Worm (Caenorhabditis elegans) whole organism, L3 larva: Measurements from ENCODE around the gene srx-23.

Experiments used
- R02D3.7 ChIP-seq: fragments of 150-350 bp; optimal IDR thresholded peaks from 2 replicates; lab custom pipeline; 2014; ENCODE audit warnings: missing biosample characterization, missing genetic modification characterization
- ZK546.5 ChIP-seq: sonication (generic microtip); optimal IDR thresholded peaks from 2 replicates; lab custom pipeline; 2017; ENCODE audit warnings: missing biosample characterization, missing genetic modification characterization
- aly-2 ChIP-seq: fragments of 150-350 bp; optimal IDR thresholded peaks from 2 replicates; lab custom pipeline; 2014; ENCODE audit warnings: missing biosample characterization, missing genetic modification characterization
- ceh-16 ChIP-seq: sonication (generic microtip); optimal IDR thresholded peaks from 2 replicates; lab custom pipeline; 2017; ENCODE audit warnings: missing biosample characterization, missing genetic modification characterization
- ceh-28 ChIP-seq: fragments of 150-350 bp; optimal IDR thresholded peaks from 2 replicates; lab custom pipeline; 2014; ENCODE audit warnings: missing biosample characterization, missing genetic modification reagents, missing genetic modification characterization
- ceh-82 ChIP-seq: fragments of 150-350 bp; optimal IDR thresholded peaks from 2 replicates; lab custom pipeline; 2014; ENCODE audit warnings: missing biosample characterization, missing genetic modification characterization
- ceh-9 ChIP-seq: sonication (generic microtip); optimal IDR thresholded peaks from 2 replicates; lab custom pipeline; 2018; ENCODE audit warnings: missing biosample characterization, missing genetic modification characterization
- daf-12 ChIP-seq: fragments of 150-350 bp; optimal IDR thresholded peaks from 2 replicates; lab custom pipeline; 2014; ENCODE audit warnings: missing biosample characterization, missing genetic modification reagents, missing genetic modification characterization
- egl-27 ChIP-seq: sonication (generic microtip); optimal IDR thresholded peaks from 4 replicates; lab custom pipeline; 2017; ENCODE audit warnings: missing biosample characterization, missing genetic modification reagents, missing genetic modification characterization
- elt-1 ChIP-seq: fragments of 150-350 bp; optimal IDR thresholded peaks from 2 replicates; lab custom pipeline; 2014; ENCODE audit warnings: missing biosample characterization, missing genetic modification characterization
- elt-2 ChIP-seq: sonication (generic microtip); optimal IDR thresholded peaks from 2 replicates; lab custom pipeline; 2016; ENCODE audit warnings: missing genetic modification reagents, mild to moderate bottlenecking, missing genetic modification characterization, missing compliant biosample characterization
- elt-3 ChIP-seq, 3 experiments: fragments of 150-350 bp in 1 of 3; sonication (generic microtip) in 2 of 3; optimal IDR thresholded peaks; 2 replicates in 2 of 3; 4 replicates in 1 of 3; lab custom pipeline; 2014 to 2017; ENCODE audit warnings: missing biosample characterization in 3 of 3, missing genetic modification characterization in 3 of 3
- eor-1 ChIP-seq, 2 experiments: fragments of 150-350 bp; optimal IDR thresholded peaks; 2 replicates each; lab custom pipeline; 2014 to 2018; ENCODE audit warnings: missing biosample characterization in 2 of 2, missing genetic modification characterization in 2 of 2
- fkh-10 ChIP-seq: sonication (generic microtip); optimal IDR thresholded peaks from 2 replicates; lab custom pipeline; 2017; ENCODE audit warnings: missing biosample characterization, missing genetic modification reagents, missing genetic modification characterization
- fkh-2 ChIP-seq: fragments of 150-350 bp; optimal IDR thresholded peaks from 2 replicates; lab custom pipeline; 2014; ENCODE audit warnings: missing biosample characterization, missing genetic modification reagents, missing genetic modification characterization
- fos-1 ChIP-seq: fragments of 150-350 bp; optimal IDR thresholded peaks from 2 replicates; lab custom pipeline; 2014; ENCODE audit warnings: missing biosample characterization, missing genetic modification characterization
- jun-1 ChIP-seq: fragments of 150-350 bp; optimal IDR thresholded peaks from 2 replicates; lab custom pipeline; 2014; ENCODE audit warnings: missing biosample characterization, missing genetic modification reagents, missing genetic modification characterization
- lin-15B ChIP-seq: fragments of 150-350 bp; optimal IDR thresholded peaks from 2 replicates; lab custom pipeline; 2014; ENCODE audit warnings: missing biosample characterization, missing genetic modification characterization
- lin-39 ChIP-seq: fragments of 150-350 bp; optimal IDR thresholded peaks from 2 replicates; lab custom pipeline; 2018; ENCODE audit warnings: missing biosample characterization, missing genetic modification reagents, missing genetic modification characterization
- lsy-12 ChIP-seq: sonication (generic microtip); optimal IDR thresholded peaks from 2 replicates; lab custom pipeline; 2016; ENCODE audit warnings: mild to moderate bottlenecking, missing genetic modification characterization, missing compliant biosample characterization
- mdl-1 ChIP-seq: fragments of 150-350 bp; optimal IDR thresholded peaks from 2 replicates; lab custom pipeline; 2014; ENCODE audit warnings: missing biosample characterization, missing genetic modification characterization
- mml-1 ChIP-seq: fragments of 150-350 bp; sonication (generic microtip); optimal IDR thresholded peaks from 3 replicates; lab custom pipeline; 2014; ENCODE audit warnings: missing biosample characterization, missing genetic modification characterization
- nfya-1 ChIP-seq: sonication (generic microtip); optimal IDR thresholded peaks from 2 replicates; lab custom pipeline; 2017; ENCODE audit warnings: missing genetic modification characterization, mild to moderate bottlenecking, missing compliant biosample characterization, antibody characterized with exemption, moderate library complexity; ENCODE audit not compliant: insufficient read depth
- nhr-11 ChIP-seq: fragments of 150-350 bp; optimal IDR thresholded peaks from 2 replicates; lab custom pipeline; 2014; ENCODE audit warnings: missing biosample characterization, missing genetic modification characterization
- nhr-12 ChIP-seq: fragments of 150-350 bp; optimal IDR thresholded peaks from 2 replicates; lab custom pipeline; 2014; ENCODE audit warnings: missing biosample characterization, missing genetic modification characterization
- nhr-23 ChIP-seq: fragments of 150-350 bp; optimal IDR thresholded peaks from 2 replicates; lab custom pipeline; 2014; ENCODE audit warnings: missing biosample characterization, missing genetic modification reagents, missing genetic modification characterization
- nhr-237 ChIP-seq: fragments of 150-350 bp; optimal IDR thresholded peaks from 2 replicates; lab custom pipeline; 2014; ENCODE audit warnings: missing biosample characterization, missing genetic modification characterization
- nhr-25 ChIP-seq: sonication (generic microtip); optimal IDR thresholded peaks from 2 replicates; lab custom pipeline; 2017; ENCODE audit warnings: missing biosample characterization, missing genetic modification characterization
- nhr-43 ChIP-seq: sonication (generic microtip); optimal IDR thresholded peaks from 2 replicates; lab custom pipeline; 2016; ENCODE audit warnings: mild to moderate bottlenecking, missing genetic modification characterization, missing compliant biosample characterization; ENCODE audit not compliant: poor library complexity, severe bottlenecking
- pha-4 ChIP-seq: fragments of 150-350 bp; optimal IDR thresholded peaks from 2 replicates; lab custom pipeline; 2014; ENCODE audit warnings: missing biosample characterization, missing genetic modification reagents, missing genetic modification characterization
- pqm-1 ChIP-seq: fragments of 150-350 bp; optimal IDR thresholded peaks from 2 replicates; lab custom pipeline; 2017; ENCODE audit warnings: missing biosample characterization, missing genetic modification characterization, inconsistent platforms
- skn-1 ChIP-seq: fragments of 150-350 bp; optimal IDR thresholded peaks from 2 replicates; lab custom pipeline; 2014; ENCODE audit warnings: missing biosample characterization, missing genetic modification characterization
- snpc-4 ChIP-seq: fragments of 150-350 bp; optimal IDR thresholded peaks from 2 replicates; lab custom pipeline; 2014; ENCODE audit warnings: missing biosample characterization, missing genetic modification characterization
- unc-39 ChIP-seq: sonication (generic microtip); optimal IDR thresholded peaks from 4 replicates; lab custom pipeline; 2017; ENCODE audit warnings: missing biosample characterization, missing genetic modification characterization
- zag-1 ChIP-seq: fragments of 150-350 bp; optimal IDR thresholded peaks from 2 replicates; lab custom pipeline; 2014; ENCODE audit warnings: missing biosample characterization, missing genetic modification characterization
- ztf-11 ChIP-seq: fragments of 150-350 bp; optimal IDR thresholded peaks from 2 replicates; lab custom pipeline; 2014; ENCODE audit warnings: missing biosample characterization, missing genetic modification characterization

Gene srx-23

DNA sequence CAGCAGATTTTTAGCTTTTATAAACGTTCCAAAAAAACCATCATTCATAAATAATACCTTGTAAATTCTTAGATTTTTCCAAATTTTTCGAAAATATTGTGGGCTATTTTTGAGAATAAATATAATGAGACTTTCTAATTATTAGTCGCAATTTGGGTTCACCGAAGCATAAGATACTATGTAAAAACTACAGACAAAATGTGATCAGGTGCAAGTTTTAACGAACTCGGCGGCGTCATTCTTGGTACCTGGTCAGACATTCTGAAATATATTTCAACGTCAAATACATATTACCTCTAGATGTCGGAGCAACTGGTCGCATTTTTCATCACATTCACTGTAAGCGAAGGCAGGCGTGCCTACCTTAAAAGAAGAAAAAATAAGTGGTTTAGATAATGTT is at the start of gene srx-23:
TSS of gene srx-23 (plus strand) at position 301 of the 400 bp plus-strand sequence.
- TF ChIP-seq aly-2 (tag; lab: Kevin White, UChicago) = no peak
- no peak for TF ChIP-seq unc-39 (tag; lab: Kevin White, UChicago)
- TF ChIP-seq mml-1 = no peak
- no peak for TF ChIP-seq snpc-4 (tag; lab: Kevin White, UChicago)
- no peak for TF ChIP-seq jun-1 (tag; lab: Kevin White, UChicago)
- no peak for TF ChIP-seq pqm-1 (tag; lab: Kevin White, UChicago)
- no peak for TF ChIP-seq elt-1 (tag; lab: Kevin White, UChicago)
- TF ChIP-seq, all 47 proteins: peak for 0

DNA sequence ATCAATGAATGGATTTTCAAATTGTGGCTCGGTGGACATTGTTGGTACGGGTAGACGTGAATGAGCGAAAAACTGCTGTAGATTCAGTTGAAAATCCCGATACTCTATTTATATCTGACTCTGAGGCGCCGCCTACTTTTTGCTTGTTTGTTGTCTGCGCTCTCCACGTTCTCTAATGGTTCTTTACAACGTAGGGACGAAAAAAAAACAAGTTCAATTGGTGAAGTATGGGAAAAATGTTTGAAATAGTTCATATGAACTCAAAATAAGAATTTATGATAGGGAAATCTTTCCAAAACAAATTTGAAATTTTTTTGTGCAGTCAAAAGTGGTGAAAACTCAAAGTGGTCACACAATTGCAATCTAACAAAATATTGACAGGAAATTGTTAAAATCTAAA is 47.3 kb upstream of the srx-23 start, which contains the start of gene F48G7.10:
TSS of gene F48G7.10 (minus strand) at position 101 of the 400 bp plus-strand sequence.
- TF ChIP-seq nhr-25 (tag; lab: Kevin White, UChicago) (no peak), ceh-28 (tag; lab: Kevin White, UChicago) (no peak), mdl-1 (tag; lab: Kevin White, UChicago) (no peak), unc-39 (tag; lab: Kevin White, UChicago) (no peak), fkh-2 (tag; lab: Kevin White, UChicago) (no peak), ceh-9 (tag; lab: Kevin White, UChicago) (no peak), eor-1 (tag; optimal IDR thresholded peaks at IDR 0.05; lab: Kevin White, UChicago) (no peak), lin-15B (tag; lab: Kevin White, UChicago) (no peak), mml-1 (no peak), ceh-82 (tag; lab: Kevin White, UChicago) (no peak), aly-2 (tag; lab: Kevin White, UChicago) (no peak), elt-3 (tag; optimal IDR thresholded peaks at IDR 0.05; lab: Kevin White, UChicago) (no peak), nhr-237 (tag; lab: Kevin White, UChicago) (no peak), pha-4 (tag; lab: Kevin White, UChicago) (no peak), ztf-11 (tag; lab: Kevin White, UChicago) (no peak), nfya-1 (tag; lab: Kevin White, UChicago) (no peak)

DNA sequence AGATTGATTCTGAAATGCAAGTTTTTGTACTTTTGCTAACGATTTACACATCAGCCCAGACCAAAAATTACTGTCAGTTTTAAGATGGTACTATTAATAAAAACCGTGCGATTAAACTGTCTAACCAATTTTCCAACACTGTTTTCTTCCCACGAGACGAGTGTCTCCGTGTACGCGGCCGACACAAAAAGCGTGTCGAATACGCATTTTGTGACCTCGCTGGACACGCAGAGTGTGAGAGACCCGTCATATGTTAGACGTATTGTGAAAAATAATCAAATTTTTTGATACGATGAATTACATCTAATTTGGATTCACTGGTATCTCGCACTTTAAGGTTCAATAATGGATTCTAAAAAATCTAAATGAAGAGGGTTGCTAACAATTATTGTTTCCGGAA is 46.5 kb upstream of the srx-23 start:
- TF ChIP-seq skn-1 (tag; lab: Kevin White, UChicago) (no peak), pqm-1 (tag; lab: Kevin White, UChicago) (peak; percentile 51), nfya-1 (tag; lab: Kevin White, UChicago) (no peak), pha-4 (tag; lab: Kevin White, UChicago) (peak; percentile 52), nhr-23 (peak; percentile 40), nhr-25 (tag; lab: Kevin White, UChicago) (peak; percentile 35), jun-1 (tag; lab: Kevin White, UChicago) (no peak), elt-2 (tag; lab: Kevin White, UChicago) (peak; percentile 51), snpc-4 (tag; lab: Kevin White, UChicago) (peak; percentile 89)

DNA sequence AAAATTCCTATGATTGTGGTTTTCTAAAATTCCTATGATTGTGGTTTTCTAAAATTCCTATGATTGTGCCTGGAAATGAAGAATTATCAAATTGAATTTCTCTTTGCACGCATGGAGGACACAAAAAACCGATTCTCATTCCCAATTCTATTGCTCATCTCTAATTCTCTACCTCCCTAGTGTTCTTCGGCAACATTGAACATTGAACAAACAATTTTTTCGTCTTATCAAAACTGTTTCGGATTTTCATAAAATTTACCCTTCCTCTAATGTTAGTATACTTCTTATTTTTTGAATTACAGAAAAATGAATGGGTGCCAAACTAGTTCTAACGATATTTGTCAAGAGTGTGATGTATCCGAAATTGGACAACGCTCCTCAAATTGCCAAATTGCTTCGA is 45.9 kb upstream of the srx-23 start, which contains the start of gene pals-31:
TSS of gene pals-31 (plus strand) at position 301 of the 400 bp plus-strand sequence.
- no peak for TF ChIP-seq ceh-9 (tag; lab: Kevin White, UChicago)
- TF ChIP-seq pqm-1 (tag; lab: Kevin White, UChicago) = no peak
- TF ChIP-seq skn-1 (tag; lab: Kevin White, UChicago) = no peak
- no peak for TF ChIP-seq nhr-11
- no peak for TF ChIP-seq lsy-12 (tag; lab: Kevin White, UChicago)
- no peak for TF ChIP-seq egl-27
- TF ChIP-seq R02D3.7 (tag; lab: Kevin White, UChicago) = no peak
- TF ChIP-seq ceh-82 (tag; lab: Kevin White, UChicago) = no peak
- TF ChIP-seq lin-15B (tag; lab: Kevin White, UChicago) = no peak
- no peak for TF ChIP-seq daf-12 (tag; lab: Kevin White, UChicago)
- TF ChIP-seq ztf-11 (tag; lab: Kevin White, UChicago) = no peak
- TF ChIP-seq elt-2 (tag; lab: Kevin White, UChicago) = no peak
- TF ChIP-seq nhr-12 = no peak
- no peak for TF ChIP-seq eor-1 (tag; optimal IDR thresholded peaks at IDR 0.05; lab: Kevin White, UChicago)
- TF ChIP-seq ZK546.5 = no peak

DNA sequence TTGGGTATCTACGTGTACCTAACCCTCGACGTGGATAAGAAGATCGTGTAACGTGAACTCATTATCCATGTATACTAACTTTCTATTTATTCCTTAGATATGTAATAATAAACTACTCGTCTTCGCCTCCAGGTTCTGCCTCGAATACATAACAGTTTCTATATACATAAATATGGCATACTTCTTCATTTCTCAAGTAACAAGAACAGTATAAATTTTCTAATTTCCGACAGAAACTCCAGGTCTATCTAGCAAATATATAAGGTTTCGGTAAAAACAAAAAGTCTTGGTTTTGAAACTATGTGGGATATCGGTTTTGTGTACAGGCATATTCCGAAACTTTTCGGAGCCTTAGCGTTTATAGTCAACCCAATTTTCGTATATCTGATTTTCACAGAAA is 43.8 kb upstream of the srx-23 start, which contains the start of gene srj-37:
TSS of gene srj-37 (plus strand) at position 301 of the 400 bp plus-strand sequence.
- TF ChIP-seq lsy-12 (tag; lab: Kevin White, UChicago) (no peak), nhr-11 (no peak), zag-1 (no peak), lin-39 (tag; lab: Kevin White, UChicago) (no peak), mml-1 (no peak), elt-2 (tag; lab: Kevin White, UChicago) (no peak), unc-39 (tag; lab: Kevin White, UChicago) (no peak), jun-1 (tag; lab: Kevin White, UChicago) (no peak), fos-1 (tag; lab: Kevin White, UChicago) (no peak), ZK546.5 (no peak), fkh-10 (GFP tag; lab: Kevin White, UChicago) (no peak), snpc-4 (tag; lab: Kevin White, UChicago) (no peak), elt-3 (tag; optimal IDR thresholded peaks at IDR 0.05; lab: Kevin White, UChicago) (no peak), fkh-2 (tag; lab: Kevin White, UChicago) (no peak), nhr-43 (tag; lab: Kevin White, UChicago) (no peak), ceh-16 (no peak), daf-12 (tag; lab: Kevin White, UChicago) (no peak), mdl-1 (tag; lab: Kevin White, UChicago) (no peak), nfya-1 (tag; lab: Kevin White, UChicago) (no peak)
- TF ChIP-seq, all 47 proteins: peak for 0
